Fruit fly (Drosophila melanogaster) whole organism, adult: ENCODE results near the gene Pdi.

Experiments
- CG1620 ChIP-seq: fragments of 200-800 bp; sonication (Bioruptor generic); optimal IDR thresholded peaks from 2 replicates; lab custom pipeline; 2016; ENCODE audit warnings: missing biosample characterization, missing genetic modification characterization
- CG7045 ChIP-seq: fragments of 200-800 bp; sonication (Bioruptor generic); optimal IDR thresholded peaks from 2 replicates; lab custom pipeline; 2017; ENCODE audit warnings: missing biosample characterization, mild to moderate bottlenecking, missing genetic modification characterization
- Clk ChIP-seq: fragments of 200-800 bp; sonication (Bioruptor generic); optimal IDR thresholded peaks from 2 replicates; lab custom pipeline; 2017; ENCODE audit warnings: missing biosample characterization, missing genetic modification characterization
- Crg-1 ChIP-seq: fragments of 200-800 bp; sonication (Bioruptor generic); optimal IDR thresholded peaks from 2 replicates; lab custom pipeline; 2016; ENCODE audit warnings: missing biosample characterization, missing genetic modification characterization
- cnc ChIP-seq, 2 experiments: fragments of >200 bp; optimal IDR thresholded peaks; 2 replicates each; lab custom pipeline; 2017
- kay ChIP-seq: fragments of 200-800 bp; sonication (Bioruptor generic); peaks from one replicate; lab custom pipeline; 2016; ENCODE audit warnings: missing biosample characterization, missing genetic modification characterization, borderline replicate concordance

dm6 chr3L:15140268-15140957 is 2.2 kb downstream of the Pdi start:
- no peak for TF ChIP-seq Clk
- TF ChIP-seq CG7045 (GFP tag; lab: Kevin White, UChicago) = no peak
- TF ChIP-seq CG1620 (GFP tag; lab: Kevin White, UChicago) = no peak
- TF ChIP-seq Crg-1 = no peak
- TF ChIP-seq kay (GFP tag; lab: Kevin White, UChicago) = no peak
- no peak for TF ChIP-seq cnc (optimal IDR thresholded peaks at IDR 0.05; lab: Kevin White, UChicago)
